Worm (Caenorhabditis elegans): Measurements from ENCODE around the gene C54D10.9.

DNA sequence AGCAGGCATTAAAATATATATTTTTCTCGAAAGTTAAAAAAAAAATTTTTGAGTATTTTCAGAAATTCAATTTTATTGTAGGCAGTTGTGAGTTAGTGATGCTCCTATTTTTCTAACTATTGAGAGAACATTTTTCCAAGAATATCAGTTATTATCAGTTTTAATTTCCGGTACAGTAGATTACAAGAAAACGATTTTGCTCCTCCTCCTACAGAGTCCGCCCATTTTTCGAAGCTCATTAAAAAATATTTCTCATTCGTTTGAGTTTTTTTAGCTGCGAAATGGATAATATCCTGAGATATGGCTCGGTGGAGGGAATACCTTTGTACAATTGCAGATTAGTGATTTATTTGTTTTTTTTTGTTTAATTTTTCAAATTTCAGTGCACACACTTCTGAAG is 37.6 kb downstream of the C54D10.9 start, which contains the start of gene srt-39:
- TF ChIP-seq snpc-4 (tag; optimal IDR thresholded peaks at IDR 0.05) = no peak
- no peak for TF ChIP-seq aly-2 (tag; optimal IDR thresholded peaks at IDR 0.05)
- no peak for TF ChIP-seq nhr-28 (tag; optimal IDR thresholded peaks at IDR 0.05)
- TF ChIP-seq nhr-237 (tag; optimal IDR thresholded peaks at IDR 0.05) = no peak
- TF ChIP-seq unc-39 (tag; optimal IDR thresholded peaks at IDR 0.05) = no peak
- TF ChIP-seq elt-2 (tag; optimal IDR thresholded peaks at IDR 0.05) = no peak
- no peak for TF ChIP-seq unc-62 (GFP tag; optimal IDR thresholded peaks at IDR 0.05)
- TF ChIP-seq ceh-16 (tag; optimal IDR thresholded peaks at IDR 0.05) = no peak
- TF ChIP-seq lin-15B (tag; optimal IDR thresholded peaks at IDR 0.05) = no peak
- TF ChIP-seq nhr-12 (tag; optimal IDR thresholded peaks at IDR 0.05) = no peak

Measured in whole organism, L3 larva.